Worm (Caenorhabditis elegans): ENCODE data around the gene Y40C7B.4.

DNA sequence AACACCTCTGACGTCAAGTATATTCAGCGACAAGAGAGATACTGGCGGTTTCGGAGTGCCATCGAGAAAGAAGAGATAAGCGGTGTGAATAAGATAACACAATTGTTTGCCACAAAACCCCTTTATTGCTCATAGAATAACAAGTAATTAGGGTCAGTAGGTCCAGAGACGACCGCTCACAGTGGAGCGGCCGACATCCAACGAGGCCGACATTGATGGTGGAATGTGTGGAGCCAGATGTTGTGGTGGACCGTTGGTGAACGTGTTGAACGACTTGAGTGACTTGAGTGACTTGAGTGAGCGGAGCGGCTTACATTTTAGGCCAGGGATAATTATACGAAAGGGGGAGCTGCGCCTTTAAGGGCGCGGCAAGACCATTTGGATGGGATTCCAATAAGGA is 44.1 kb upstream of the Y40C7B.4 start:
- peak; percentile 65 for TF ChIP-seq snpc-4 (tag; optimal IDR thresholded peaks at IDR 0.05)
- no peak for TF ChIP-seq mdl-1 (tag; optimal IDR thresholded peaks at IDR 0.05)
